Worm (Caenorhabditis elegans): Measurements from ENCODE around the gene pac-1.

- TF ChIP-seq snpc-4 (tag; optimal IDR thresholded peaks at IDR 0.05) (no peak), ama-1 (optimal IDR thresholded peaks at IDR 0.05) (no peak), cey-2 (tag; optimal IDR thresholded peaks at IDR 0.05; ENCODE audit: borderline replicate concordance, insufficient read depth) (no peak)
Measured at ce11 chrIII:8509644-8510393, 15.0 kb downstream of the pac-1 start.

Measured in whole organism, L4 larva.